Fruit fly (Drosophila melanogaster) S2 (cell line): ENCODE data around the gene Claspin.

Experiments used
- CG8478 ChIP-seq: fragments of >200 bp; optimal IDR thresholded peaks from 2 replicates; lab custom pipeline; 2018
- CTCF ChIP-seq, 2 experiments: fragments of >200 bp; optimal IDR thresholded peaks; 2 replicates each; lab custom pipeline; 2018

- no peak for TF ChIP-seq CTCF (optimal IDR thresholded peaks at IDR 0.05; lab: Kevin White, UChicago)
- no peak for TF ChIP-seq CG8478 (lab: Kevin White, UChicago)
Measured at dm6 chr3L:4322032-4322617, 8.8 kb downstream of the Claspin start, which contains the start of gene CG15014.
